Worm (Caenorhabditis elegans) whole organism, young adult: Measurements from ENCODE around the gene VY10G11R.1.

Experiments
- B0336.3 ChIP-seq: fragments of 200-800 bp; sonication (Bioruptor generic); IDR thresholded peaks from 2 replicates; pipeline ENCODE4 v1.3.6; 2022; ENCODE audit warnings: missing genetic modification characterization, missing compliant biosample characterization
- C06A6.2 ChIP-seq: fragments of 200-800 bp; sonication (Bioruptor generic); conservative IDR thresholded peaks from 2 replicates; pipeline ENCODE4 v1.3.6; 2022; ENCODE audit warnings: missing genetic modification characterization, missing compliant biosample characterization
- C17E4.6 ChIP-seq: fragments of 200-800 bp; sonication (Bioruptor generic); IDR thresholded peaks from 2 replicates; pipeline ENCODE4 v1.3.6; 2022; ENCODE audit warnings: missing genetic modification reagents, missing genetic modification characterization, missing compliant biosample characterization
- D2030.7 ChIP-seq: fragments of 200-800 bp; sonication (Bioruptor generic); IDR thresholded peaks from 2 replicates; pipeline ENCODE4 v1.3.6; 2022; ENCODE audit warnings: missing genetic modification reagents, missing genetic modification characterization, missing compliant biosample characterization
- F37B4.10 ChIP-seq: fragments of 200-800 bp; sonication (Bioruptor generic); IDR thresholded peaks from 2 replicates; pipeline ENCODE4 v1.3.6; 2022; ENCODE audit warnings: missing genetic modification characterization, missing compliant biosample characterization
- F57C9.4 ChIP-seq: sonication (generic microtip); optimal IDR thresholded peaks from 2 replicates; lab custom pipeline; 2017; ENCODE audit warnings: mild to moderate bottlenecking, missing genetic modification characterization, missing compliant biosample characterization
- K12H6.12 ChIP-seq: fragments of 200-800 bp; sonication (Bioruptor generic); optimal IDR thresholded peaks from 2 replicates; lab custom pipeline; 2018; ENCODE audit warnings: mild to moderate bottlenecking, missing genetic modification characterization, missing compliant biosample characterization
- Y79H2A.3 ChIP-seq: fragments of 200-800 bp; sonication (Bioruptor generic); conservative IDR thresholded peaks from 2 replicates; pipeline ENCODE4 v1.3.6; 2022; ENCODE audit warnings: missing genetic modification reagents, missing genetic modification characterization, missing compliant biosample characterization
- ama-1 ChIP-seq, 3 experiments: fragments of 150-350 bp in 1 of 3; sonication (generic microtip) in 2 of 3; optimal IDR thresholded peaks; 2 replicates each; lab custom pipeline; 2014 to 2018; ENCODE audit warnings: missing biosample characterization in 2 of 3, missing genetic modification characterization in 2 of 3, missing genetic modification reagents in 2 of 3
- attf-6 ChIP-seq: fragments of 200-800 bp; sonication (Bioruptor generic); IDR thresholded peaks from 2 replicates; pipeline ENCODE4 v1.3.6; 2022; ENCODE audit warnings: missing genetic modification reagents, missing genetic modification characterization, missing compliant biosample characterization
- ccch-3 ChIP-seq: fragments of 200-800 bp; sonication (Bioruptor generic); optimal IDR thresholded peaks from 2 replicates; lab custom pipeline; 2018; ENCODE audit warnings: mild to moderate bottlenecking, missing genetic modification characterization, missing compliant biosample characterization
- ceh-40 ChIP-seq: fragments of 200-800 bp; sonication (Bioruptor generic); IDR thresholded peaks from 2 replicates; pipeline ENCODE4 v1.3.6; 2022; ENCODE audit warnings: missing genetic modification characterization, missing compliant biosample characterization
- ceh-79 ChIP-seq: sonication (generic microtip); optimal IDR thresholded peaks from 2 replicates; lab custom pipeline; 2017; ENCODE audit warnings: mild to moderate bottlenecking, missing genetic modification characterization, missing compliant biosample characterization
- ceh-91 ChIP-seq: fragments of 200-800 bp; sonication (Bioruptor generic); IDR thresholded peaks from 2 replicates; pipeline ENCODE4 v1.3.6; 2022; ENCODE audit warnings: missing genetic modification reagents, missing genetic modification characterization, missing compliant biosample characterization
- die-1 ChIP-seq: sonication (generic microtip); optimal IDR thresholded peaks from 2 replicates; lab custom pipeline; 2016; ENCODE audit warnings: missing genotype, mild to moderate bottlenecking, missing genetic modification characterization, missing compliant biosample characterization
- dox-1 ChIP-seq: fragments of 200-800 bp; sonication (Bioruptor generic); IDR thresholded peaks from 2 replicates; pipeline ENCODE4 v1.3.6; 2022; ENCODE audit warnings: missing genetic modification reagents, missing genetic modification characterization, missing compliant biosample characterization
- dpff-1 ChIP-seq: sonication (generic microtip); optimal IDR thresholded peaks from 2 replicates; lab custom pipeline; 2017; ENCODE audit warnings: mild to moderate bottlenecking, missing genetic modification characterization, missing compliant biosample characterization
- efl-1 ChIP-seq: fragments of 150-350 bp; optimal IDR thresholded peaks from 2 replicates; lab custom pipeline; 2014; ENCODE audit warnings: missing biosample characterization, missing genetic modification reagents, missing genetic modification characterization
- egl-18 ChIP-seq: fragments of 200-800 bp; sonication (Bioruptor generic); IDR thresholded peaks from 2 replicates; pipeline ENCODE4 v1.3.6; 2022; ENCODE audit warnings: missing genetic modification reagents, missing genetic modification characterization, missing compliant biosample characterization
- ets-4 ChIP-seq: fragments of 200-800 bp; sonication (Bioruptor generic); optimal IDR thresholded peaks from 2 replicates; lab custom pipeline; 2018; ENCODE audit warnings: mild to moderate bottlenecking, missing genetic modification characterization, missing compliant biosample characterization
- hlh-26 ChIP-seq: fragments of 200-800 bp; sonication (Bioruptor generic); conservative IDR thresholded peaks from 2 replicates; pipeline ENCODE4 v1.3.6; 2022; ENCODE audit warnings: missing genetic modification reagents, missing genetic modification characterization, missing compliant biosample characterization
- let-526 ChIP-seq: fragments of 200-800 bp; sonication (Bioruptor generic); IDR thresholded peaks from 2 replicates; pipeline ENCODE4 v1.3.6; 2022; ENCODE audit warnings: missing genetic modification reagents, missing genetic modification characterization, missing compliant biosample characterization
- lin-40 ChIP-seq: sonication (generic microtip); optimal IDR thresholded peaks from 2 replicates; lab custom pipeline; 2016; ENCODE audit warnings: missing genetic modification characterization, mild to moderate bottlenecking, missing compliant biosample characterization, missing genotype, missing genetic modification reagents
- lsl-1 ChIP-seq: fragments of 200-800 bp; sonication (Bioruptor generic); optimal IDR thresholded peaks from 2 replicates; lab custom pipeline; 2018; ENCODE audit warnings: mild to moderate bottlenecking, missing genetic modification characterization, moderate library complexity, missing compliant biosample characterization
- madf-3 ChIP-seq: fragments of 200-800 bp; sonication (Bioruptor generic); IDR thresholded peaks from 2 replicates; pipeline ENCODE4 v1.3.6; 2022; ENCODE audit warnings: missing genetic modification reagents, missing genetic modification characterization, missing compliant biosample characterization
- madf-6 ChIP-seq: fragments of 200-800 bp; sonication (Bioruptor generic); IDR thresholded peaks from 2 replicates; pipeline ENCODE4 v1.3.6; 2022; ENCODE audit warnings: missing genetic modification reagents, missing genetic modification characterization, missing compliant biosample characterization
- mes-4 ChIP-seq: sonication (generic microtip); optimal IDR thresholded peaks from 2 replicates; lab custom pipeline; 2016; ENCODE audit warnings: missing genotype, missing genetic modification characterization, missing compliant biosample characterization
- nfya-1 ChIP-seq: sonication (generic microtip); optimal IDR thresholded peaks from 2 replicates; lab custom pipeline; 2017; ENCODE audit warnings: antibody characterized with exemption, missing compliant biosample characterization, missing genetic modification characterization, borderline replicate concordance; ENCODE audit not compliant: insufficient read depth
- rcor-1 ChIP-seq: fragments of 200-800 bp; sonication (Bioruptor generic); IDR thresholded peaks from 2 replicates; pipeline ENCODE4 v1.3.6; 2022; ENCODE audit warnings: missing genetic modification reagents, missing genetic modification characterization, missing compliant biosample characterization
- rec-8 ChIP-seq, 2 experiments: sonication (generic microtip); optimal IDR thresholded peaks; 2 replicates each; lab custom pipeline; 2016; ENCODE audit warnings: mild to moderate bottlenecking in 2 of 2, missing genetic modification characterization in 2 of 2, missing genetic modification reagents in 2 of 2, missing genotype in 2 of 2, missing biosample characterization in 1 of 2, missing compliant biosample characterization in 1 of 2, moderate library complexity in 1 of 2
- rpc-1 ChIP-seq, 2 experiments: fragments of 150-350 bp in 1 of 2; sonication (generic microtip) in 1 of 2; optimal IDR thresholded peaks; 2 replicates each; lab custom pipeline; 2014 to 2018; ENCODE audit warnings: missing biosample characterization in 1 of 2, missing genetic modification characterization in 1 of 2, missing genetic modification reagents in 1 of 2, missing genotype in 1 of 2
- snpc-1.3 ChIP-seq: sonication (generic microtip); optimal IDR thresholded peaks from 2 replicates; lab custom pipeline; 2017; ENCODE audit warnings: missing genetic modification characterization, mild to moderate bottlenecking, missing compliant biosample characterization, antibody characterized with exemption, moderate library complexity, missing genotype, missing genetic modification reagents; ENCODE audit not compliant: insufficient read depth
- snpc-4 ChIP-seq, 5 experiments: fragments of 150-350 bp in 1 of 5; sonication (generic microtip) in 4 of 5; optimal IDR thresholded peaks; 2 replicates each; lab custom pipeline; 2014 to 2018; ENCODE audit warnings: missing genetic modification characterization in 5 of 5, missing biosample characterization in 3 of 5, antibody characterized with exemption in 2 of 5, mild to moderate bottlenecking in 2 of 5, missing compliant biosample characterization in 2 of 5, missing genotype in 2 of 5, moderate library complexity in 2 of 5, missing genetic modification reagents in 1 of 5
- tbp1 ChIP-seq: fragments of 200-800 bp; sonication (Bioruptor generic); optimal IDR thresholded peaks from 2 replicates; lab custom pipeline; 2018; ENCODE audit warnings: mild to moderate bottlenecking, missing genetic modification characterization, missing compliant biosample characterization
- tlf-1 ChIP-seq: fragments of 200-800 bp; sonication (Bioruptor generic); optimal IDR thresholded peaks from 2 replicates; lab custom pipeline; 2018; ENCODE audit warnings: mild to moderate bottlenecking, missing genetic modification characterization, missing compliant biosample characterization
- unc-130 ChIP-seq: sonication (generic microtip); optimal IDR thresholded peaks from 2 replicates; lab custom pipeline; 2016; ENCODE audit warnings: missing genetic modification reagents, missing genetic modification characterization, missing compliant biosample characterization
- xnd-1 ChIP-seq: sonication (generic microtip); optimal IDR thresholded peaks from 2 replicates; lab custom pipeline; 2016; ENCODE audit warnings: missing genotype, missing genetic modification reagents, missing genetic modification characterization, missing compliant biosample characterization

The VY10G11R.1 gene

ce11 chrIV:16503590-16504217 lies 32.9 kb upstream of the VY10G11R.1 start (continued):
- TF ChIP-seq snpc-4 (GFP tag; optimal IDR thresholded peaks at IDR 0.05; lab: Kevin White, UChicago) (peak; percentile 93), snpc-4 (tag; optimal IDR thresholded peaks at IDR 0.05; lab: Kevin White, UChicago) (peak in 3 of 4 experiments; percentile 95 to 98 (median 96)), hlh-26 (no peak), Y79H2A.3 (GFP tag; lab: Robert Waterston, UW) (peak; percentile 57; the same call in 1 of the 2 replicates), F37B4.10 (GFP tag; lab: Robert Waterston, UW) (0 out of 2 replicates have a peak, but pooled peaks have one; percentile 62), ccch-3 (GFP tag; lab: Kevin White, UChicago) (no peak), madf-3 (GFP tag; lab: Robert Waterston, UW) (peak; percentile 90), let-526 (GFP tag; lab: Robert Waterston, UW) (no peak), rec-8 (tag; optimal IDR thresholded peaks at IDR 0.05; lab: Kevin White, UChicago) (peak; percentile 46 to 83), dpff-1 (tag; lab: Kevin White, UChicago) (no peak)

ce11 chrIV:16503049-16503448 lies 32.3 kb upstream of the VY10G11R.1 start:
- TF ChIP-seq attf-6: peak; percentile 69
- TF ChIP-seq lsl-1 (GFP tag; lab: Kevin White, UChicago): peak; percentile 72
- TF ChIP-seq snpc-1.3 (tag; lab: Kevin White, UChicago): peak; percentile 26
- TF ChIP-seq snpc-4 (GFP tag; optimal IDR thresholded peaks at IDR 0.05; lab: Kevin White, UChicago): peak; percentile 76
- TF ChIP-seq snpc-4 (tag; optimal IDR thresholded peaks at IDR 0.05; lab: Kevin White, UChicago): peak in 1 of 4 experiments; percentile 49
- no peak for TF ChIP-seq egl-18 (GFP tag; lab: Robert Waterston, UW)
- no peak for TF ChIP-seq tlf-1 (GFP tag; lab: Kevin White, UChicago)
- 0 out of 2 replicates have a peak, but pooled peaks have one; percentile 10 for TF ChIP-seq madf-6 (GFP tag; lab: Robert Waterston, UW)
- no peak for TF ChIP-seq ets-4 (GFP tag; lab: Kevin White, UChicago)
- no peak for TF ChIP-seq C17E4.6 (GFP tag; lab: Robert Waterston, UW)

- TF ChIP-seq xnd-1 (tag; lab: Kevin White, UChicago) (no peak), tbp1 (peak; percentile 53), lin-40 (no peak), lsl-1 (GFP tag; lab: Kevin White, UChicago) (peak; percentile 86), mes-4 (no peak), madf-6 (GFP tag; lab: Robert Waterston, UW) (peak; percentile 53), dox-1 (GFP tag; lab: Robert Waterston, UW) (no peak), ceh-79 (tag; lab: Kevin White, UChicago) (no peak), die-1 (no peak), C06A6.2 (GFP tag; lab: Robert Waterston, UW) (no peak), ama-1 (optimal IDR thresholded peaks at IDR 0.05; lab: Kevin White, UChicago) (no peak), ama-1 (GFP tag; optimal IDR thresholded peaks at IDR 0.05; lab: Kevin White, UChicago) (no peak), nfya-1 (tag; lab: Kevin White, UChicago) (no peak), rpc-1 (optimal IDR thresholded peaks at IDR 0.05; lab: Kevin White, UChicago) (no peak), rpc-1 (tag; optimal IDR thresholded peaks at IDR 0.05; lab: Kevin White, UChicago) (no peak), attf-6 (peak; percentile 89), ceh-91 (no peak), B0336.3 (GFP tag; lab: Robert Waterston, UW) (no peak), D2030.7 (peak; percentile 52), F57C9.4 (tag; lab: Kevin White, UChicago) (no peak), K12H6.12 (tag; lab: Kevin White, UChicago) (no peak), unc-130 (GFP tag; lab: Kevin White, UChicago) (no peak), rcor-1 (GFP tag; lab: Robert Waterston, UW) (no peak), madf-3 (GFP tag; lab: Robert Waterston, UW) (no peak), efl-1 (peak; percentile 53), ceh-40 (GFP tag; lab: Robert Waterston, UW) (no peak), Y79H2A.3 (GFP tag; lab: Robert Waterston, UW) (peak; percentile 64; the same call in 1 of the 2 replicates), snpc-4 (GFP tag; optimal IDR thresholded peaks at IDR 0.05; lab: Kevin White, UChicago) (peak; percentile 71), snpc-4 (tag; optimal IDR thresholded peaks at IDR 0.05; lab: Kevin White, UChicago) (peak in 3 of 4 experiments; percentile 71 to 83 (median 75)), dpff-1 (tag; lab: Kevin White, UChicago) (no peak)
These were observed 31.6 kb upstream of the VY10G11R.1 start for ce11 chrIV:16502387-16502786.
